Worm (Caenorhabditis elegans): ENCODE measurements around the gene C45B11.9.
A peak's percentile ranks its signal among the peaks of the same experiment; 100 is the strongest.

Gene C45B11.9

DNA sequence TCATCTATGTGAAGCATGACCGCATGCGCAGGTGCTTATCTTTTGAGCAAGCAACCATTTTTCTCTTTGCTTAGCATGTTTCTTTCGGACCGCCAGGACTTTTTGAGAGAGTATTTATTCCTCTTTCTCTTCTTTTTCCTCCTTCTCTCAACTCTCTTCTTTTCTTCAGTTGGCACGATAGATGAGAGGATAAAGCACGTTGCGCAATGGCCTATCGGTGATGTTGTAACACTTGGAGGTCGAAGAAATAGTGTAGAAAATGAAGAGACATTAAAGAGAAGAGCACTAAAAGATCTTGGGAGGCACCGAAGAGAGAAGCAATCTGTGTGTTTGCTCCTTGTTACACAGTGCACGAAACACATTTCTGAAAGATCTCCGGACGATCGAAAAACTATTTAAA lies 43.6 kb downstream of the C45B11.9 start (continued):
- no peak for TF ChIP-seq fkh-10 (GFP tag; optimal IDR thresholded peaks at IDR 0.05)
- no peak for TF ChIP-seq fos-1 (tag; optimal IDR thresholded peaks at IDR 0.05)
- TF ChIP-seq T20F7.1 (GFP tag; optimal IDR thresholded peaks at IDR 0.05) = no peak
- no peak for TF ChIP-seq nhr-10 (tag; optimal IDR thresholded peaks at IDR 0.05)
- TF ChIP-seq ztf-11 (tag; optimal IDR thresholded peaks at IDR 0.05) = no peak
- TF ChIP-seq ztf-7 (tag; optimal IDR thresholded peaks at IDR 0.05) = no peak
- no peak for TF ChIP-seq daf-8 (GFP tag; IDR thresholded peaks at IDR 0.05)
- no peak for TF ChIP-seq daf-19 (GFP tag; conservative IDR thresholded peaks at IDR 0.05)
- no peak for TF ChIP-seq duxl-1 (tag; optimal IDR thresholded peaks at IDR 0.05; ENCODE audit: poor library complexity)
- peak; percentile 33 for TF ChIP-seq hlh-30 (tag; optimal IDR thresholded peaks at IDR 0.05; ENCODE audit: insufficient read depth)
- no peak for TF ChIP-seq lim-7 (GFP tag; IDR thresholded peaks at IDR 0.05)
- TF ChIP-seq dmd-6 (GFP tag; IDR thresholded peaks at IDR 0.05) = no peak
- TF ChIP-seq nhr-111 (GFP tag; optimal IDR thresholded peaks at IDR 0.05) = no peak

DNA sequence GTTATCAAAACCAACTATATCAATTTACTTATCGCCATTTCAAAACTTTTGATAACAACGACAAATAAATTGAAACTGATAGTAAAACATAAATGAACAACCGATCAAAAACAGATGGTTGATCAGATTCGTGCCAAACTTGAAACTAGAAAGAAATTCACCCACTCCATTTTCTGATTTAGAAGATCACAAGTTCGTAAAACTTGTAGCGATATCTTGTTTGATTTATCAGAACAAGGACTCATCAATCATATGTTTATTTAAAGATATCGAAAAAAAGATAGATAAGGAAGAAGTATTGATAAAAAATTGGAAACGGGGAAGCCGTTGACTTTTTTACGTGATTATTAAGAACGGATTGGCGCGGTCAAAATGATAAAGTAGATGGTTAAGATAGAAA lies 47.0 kb downstream of the C45B11.9 start:
- TF ChIP-seq vab-7 (GFP tag; IDR thresholded peaks at IDR 0.05) = no peak
- TF ChIP-seq mxl-3 (GFP tag; optimal IDR thresholded peaks at IDR 0.05) = no peak
- TF ChIP-seq pqm-1 (tag; optimal IDR thresholded peaks at IDR 0.05) = peak; percentile 54
- TF ChIP-seq nhr-10 (tag; optimal IDR thresholded peaks at IDR 0.05) = no peak
- peak; percentile 61 for TF ChIP-seq nhr-28 (tag; optimal IDR thresholded peaks at IDR 0.05)
- TF ChIP-seq aha-1 (tag) = peak; percentile 55
- TF ChIP-seq php-3 (GFP tag; IDR thresholded peaks at IDR 0.05) = peak; percentile 33; the same call in 1 of the 2 replicates
- no peak for TF ChIP-seq lsy-2 (tag; optimal IDR thresholded peaks at IDR 0.05)
- no peak for TF ChIP-seq duxl-1 (tag; optimal IDR thresholded peaks at IDR 0.05; ENCODE audit: poor library complexity)
- no peak for TF ChIP-seq spr-1 (tag; optimal IDR thresholded peaks at IDR 0.05)
- no peak for TF ChIP-seq spr-3 (GFP tag; optimal IDR thresholded peaks at IDR 0.05)
- TF ChIP-seq Y48G9A.11 (GFP tag; IDR thresholded peaks at IDR 0.05) = no peak
- TF ChIP-seq daf-16 (GFP tag; optimal IDR thresholded peaks at IDR 0.05) = no peak
- no peak for TF ChIP-seq daf-16 (tag; optimal IDR thresholded peaks at IDR 0.05)
- no peak for TF ChIP-seq mdt-29 (GFP tag; IDR thresholded peaks at IDR 0.05)
- peak; percentile 0 for TF ChIP-seq nhr-48 (tag; optimal IDR thresholded peaks at IDR 0.05)
- no peak for TF ChIP-seq zfp-2 (tag; optimal IDR thresholded peaks at IDR 0.05)
- peak; percentile 36 for TF ChIP-seq hlh-11 (tag; optimal IDR thresholded peaks at IDR 0.05)
- TF ChIP-seq T20F7.1 (GFP tag; optimal IDR thresholded peaks at IDR 0.05) = peak; percentile 25
- no peak for TF ChIP-seq snpc-1.2 (GFP tag; IDR thresholded peaks at IDR 0.05)
- TF ChIP-seq nhr-42 (GFP tag; IDR thresholded peaks at IDR 0.05) = no peak
- peak; percentile 73 for TF ChIP-seq cey-2 (tag; optimal IDR thresholded peaks at IDR 0.05; ENCODE audit: borderline replicate concordance, insufficient read depth)
- TF ChIP-seq hif-1 (tag; optimal IDR thresholded peaks at IDR 0.05) = no peak
- no peak for TF ChIP-seq daf-19 (GFP tag; conservative IDR thresholded peaks at IDR 0.05)
- TF ChIP-seq tag-97 (GFP tag; IDR thresholded peaks at IDR 0.05) = no peak
- no peak for TF ChIP-seq egl-43 (GFP tag; IDR thresholded peaks at IDR 0.05)
- peak in 1 of 2 experiments; percentile 15 for TF ChIP-seq mdl-1 (tag; optimal IDR thresholded peaks at IDR 0.05)
- TF ChIP-seq ctbp-1 (GFP tag; IDR thresholded peaks at IDR 0.05) = no peak
- no peak for TF ChIP-seq attf-4 (tag; optimal IDR thresholded peaks at IDR 0.05)
- peak; percentile 64; the same call in 1 of the 2 replicates for TF ChIP-seq ceh-20 (GFP tag; IDR thresholded peaks at IDR 0.05)
- TF ChIP-seq tra-1 (GFP tag; IDR thresholded peaks at IDR 0.05) = peak; percentile 74
- TF ChIP-seq ZK337.2 (GFP tag; IDR thresholded peaks at IDR 0.05) = no peak
- peak; percentile 58 for TF ChIP-seq dmd-6 (GFP tag; IDR thresholded peaks at IDR 0.05)
- TF ChIP-seq sdz-12 (GFP tag; optimal IDR thresholded peaks at IDR 0.05) = no peak
- peak; percentile 4 for TF ChIP-seq hlh-30 (tag; optimal IDR thresholded peaks at IDR 0.05; ENCODE audit: insufficient read depth)

Measured in whole organism, L4 larva.